Worm (Caenorhabditis elegans) whole organism, young adult: ENCODE measurements around the gene Y4C6B.1.

Experiments used
- B0261.1 ChIP-seq: sonication (generic microtip); optimal IDR thresholded peaks from 2 replicates; lab custom pipeline; 2016; ENCODE audit warnings: mild to moderate bottlenecking, missing genetic modification characterization, moderate library complexity, missing compliant biosample characterization
- F57C9.4 ChIP-seq: sonication (generic microtip); optimal IDR thresholded peaks from 2 replicates; lab custom pipeline; 2017; ENCODE audit warnings: mild to moderate bottlenecking, missing genetic modification characterization, missing compliant biosample characterization
- T26A5.8 ChIP-seq: sonication (generic microtip); optimal IDR thresholded peaks from 2 replicates; lab custom pipeline; 2016; ENCODE audit warnings: missing genetic modification characterization, missing compliant biosample characterization
- Y53G8AR.9 ChIP-seq: fragments of 200-800 bp; sonication (Bioruptor generic); conservative IDR thresholded peaks from 2 replicates; pipeline ENCODE4 v1.3.6; 2022; ENCODE audit warnings: missing genetic modification reagents, missing genetic modification characterization, missing compliant biosample characterization
- ZK185.1 ChIP-seq: sonication (generic microtip); optimal IDR thresholded peaks from 2 replicates; lab custom pipeline; 2016; ENCODE audit warnings: mild to moderate bottlenecking, missing genetic modification characterization, missing compliant biosample characterization; ENCODE audit not compliant: poor library complexity, severe bottlenecking
- ama-1 ChIP-seq, 3 experiments: fragments of 150-350 bp in 1 of 3; sonication (generic microtip) in 2 of 3; optimal IDR thresholded peaks; 2 replicates each; lab custom pipeline; 2014 to 2018; ENCODE audit warnings: missing biosample characterization in 2 of 3, missing genetic modification characterization in 2 of 3, missing genetic modification reagents in 2 of 3
- lin-26 ChIP-seq: fragments of 200-800 bp; sonication (Bioruptor generic); IDR thresholded peaks from 2 replicates; pipeline ENCODE4 v1.3.6; 2022; ENCODE audit warnings: missing genetic modification reagents, missing genetic modification characterization, missing compliant biosample characterization
- madf-10 ChIP-seq: sonication (generic microtip); optimal IDR thresholded peaks from 2 replicates; lab custom pipeline; 2016; ENCODE audit warnings: mild to moderate bottlenecking, missing genetic modification characterization, missing compliant biosample characterization
- madf-8 ChIP-seq: fragments of 200-800 bp; sonication (Bioruptor generic); conservative IDR thresholded peaks from 2 replicates; pipeline ENCODE4 v1.3.6; 2022; ENCODE audit warnings: missing genetic modification reagents, missing genetic modification characterization, missing compliant biosample characterization
- nhr-120 ChIP-seq: fragments of 200-800 bp; sonication (Bioruptor generic); IDR thresholded peaks from 2 replicates; pipeline ENCODE4 v1.3.6; 2022; ENCODE audit warnings: missing genetic modification characterization, missing compliant biosample characterization
- nhr-90 ChIP-seq: sonication (generic microtip); optimal IDR thresholded peaks from 2 replicates; lab custom pipeline; 2016; ENCODE audit warnings: missing genotype, mild to moderate bottlenecking, missing genetic modification characterization, missing compliant biosample characterization
- pha-4 ChIP-seq: fragments of 150-350 bp; sonication (generic microtip); optimal IDR thresholded peaks from 2 replicates; lab custom pipeline; 2014; ENCODE audit warnings: missing biosample characterization, missing genetic modification reagents, missing genetic modification characterization
- repo-1 ChIP-seq: sonication (generic microtip); optimal IDR thresholded peaks from 2 replicates; lab custom pipeline; 2017; ENCODE audit warnings: mild to moderate bottlenecking, missing genetic modification characterization, missing compliant biosample characterization

DNA sequence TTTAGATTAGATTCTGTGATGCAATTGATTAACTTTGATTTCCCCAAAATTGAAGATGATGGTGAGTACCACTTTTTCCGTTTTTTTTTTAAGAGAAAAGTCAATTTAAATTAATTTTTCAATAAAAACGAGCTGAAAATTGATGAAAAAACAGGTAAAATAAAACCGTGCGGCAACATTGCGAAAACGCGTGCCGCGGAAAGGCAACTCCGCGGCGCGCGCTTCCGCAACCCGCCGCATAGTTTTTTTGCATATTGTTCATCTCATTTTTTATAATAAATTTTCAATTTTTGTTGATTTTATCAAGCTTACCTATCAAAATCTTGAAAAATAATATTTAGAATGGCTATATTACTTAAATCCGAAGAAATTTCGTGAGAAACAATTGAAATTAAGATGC lies 16.6 kb downstream of the Y4C6B.1 start:
- TF ChIP-seq pha-4 (tag; lab: Kevin White, UChicago): no peak
- TF ChIP-seq T26A5.8 (tag; lab: Kevin White, UChicago): no peak
- no peak for TF ChIP-seq ama-1 (optimal IDR thresholded peaks at IDR 0.05; lab: Kevin White, UChicago)
- no peak for TF ChIP-seq ama-1 (GFP tag; optimal IDR thresholded peaks at IDR 0.05; lab: Kevin White, UChicago)
- TF ChIP-seq Y53G8AR.9: no peak
- no peak for TF ChIP-seq F57C9.4 (tag; lab: Kevin White, UChicago)
- TF ChIP-seq nhr-90: no peak
- no peak for TF ChIP-seq madf-8 (GFP tag; lab: Robert Waterston, UW)
- no peak for TF ChIP-seq lin-26 (GFP tag; lab: Robert Waterston, UW)
- TF ChIP-seq madf-10 (tag; lab: Kevin White, UChicago): no peak
- no peak for TF ChIP-seq ZK185.1 (tag; lab: Kevin White, UChicago)
- TF ChIP-seq B0261.1: no peak
- TF ChIP-seq nhr-120: no peak
- TF ChIP-seq repo-1 (tag; lab: Kevin White, UChicago): no peak
